Fruit fly (Drosophila melanogaster) whole organism, prepupa: ENCODE measurements around the gene CG6154.
A peak's percentile ranks its signal among the peaks of the same experiment; 100 is the strongest.

ENCODE experiments used
- Blimp-1 ChIP-seq: fragments of 200-800 bp; sonication (Bioruptor generic); optimal IDR thresholded peaks from 3 replicates; lab custom pipeline; 2017; ENCODE audit warnings: missing biosample characterization, missing genetic modification characterization, mild to moderate bottlenecking, moderate library complexity, missing genetic modification reagents
- CG10631 ChIP-seq: fragments of 200-800 bp; sonication (Bioruptor generic); optimal IDR thresholded peaks from 2 replicates; lab custom pipeline; 2016; ENCODE audit warnings: missing biosample characterization, missing genetic modification characterization
- CG10669 ChIP-seq: fragments of 200-800 bp; sonication (Bioruptor generic); optimal IDR thresholded peaks from 3 replicates; lab custom pipeline; 2018; ENCODE audit warnings: missing biosample characterization, mild to moderate bottlenecking, missing genetic modification characterization, moderate library complexity
- CG11294 ChIP-seq: fragments of 200-800 bp; sonication (Bioruptor generic); IDR thresholded peaks from 2 replicates; pipeline ENCODE4 v1.3.6; 2022; ENCODE audit warnings: missing biosample characterization, missing genetic modification characterization
- CG11762 ChIP-seq: fragments of 200-800 bp; sonication (Bioruptor generic); optimal IDR thresholded peaks from 3 replicates; lab custom pipeline; 2016; ENCODE audit warnings: missing biosample characterization, missing genetic modification characterization; ENCODE audit not compliant: insufficient read depth
- CG11902 ChIP-seq: fragments of 200-800 bp; sonication (Bioruptor generic); optimal IDR thresholded peaks from 3 replicates; lab custom pipeline; 2016; ENCODE audit warnings: missing biosample characterization, missing genetic modification characterization
- CG15336 ChIP-seq: fragments of 200-800 bp; sonication (Bioruptor generic); IDR thresholded peaks from 2 replicates; pipeline ENCODE4 v1.3.6; 2022; ENCODE audit warnings: missing biosample characterization, missing genetic modification characterization
- CG1621 ChIP-seq: fragments of 200-800 bp; sonication (Bioruptor generic); optimal IDR thresholded peaks from 3 replicates; lab custom pipeline; 2018; ENCODE audit warnings: missing biosample characterization, mild to moderate bottlenecking, missing genetic modification characterization
- CG16779 ChIP-seq: fragments of 200-800 bp; sonication (Bioruptor generic); optimal IDR thresholded peaks from 3 replicates; lab custom pipeline; 2017; ENCODE audit warnings: missing biosample characterization, mild to moderate bottlenecking, missing genetic modification characterization
- CG3032 ChIP-seq: fragments of 200-800 bp; optimal IDR thresholded peaks from 2 replicates; lab custom pipeline; 2019; ENCODE audit warnings: missing biosample characterization, mild to moderate bottlenecking, missing genetic modification characterization, moderate library complexity
- CG31627 ChIP-seq: fragments of 200-800 bp; sonication (Bioruptor generic); optimal IDR thresholded peaks from 3 replicates; lab custom pipeline; 2016; ENCODE audit warnings: missing biosample characterization, missing genetic modification characterization
- CG32006 ChIP-seq: fragments of 200-800 bp; sonication (Bioruptor generic); optimal IDR thresholded peaks from 3 replicates; lab custom pipeline; 2017; ENCODE audit warnings: missing biosample characterization, mild to moderate bottlenecking, missing genetic modification characterization
- CG34406 ChIP-seq: fragments of 200-800 bp; sonication (Bioruptor generic); optimal IDR thresholded peaks from 3 replicates; lab custom pipeline; 2016; ENCODE audit warnings: missing biosample characterization, missing genetic modification characterization
- CG3919 ChIP-seq: fragments of 200-800 bp; sonication (Bioruptor generic); optimal IDR thresholded peaks from 3 replicates; lab custom pipeline; 2016; ENCODE audit warnings: missing biosample characterization, missing genetic modification characterization
- CG4318 ChIP-seq: fragments of 200-800 bp; sonication (Bioruptor generic); optimal IDR thresholded peaks from 3 replicates; lab custom pipeline; 2017; ENCODE audit warnings: missing biosample characterization, mild to moderate bottlenecking, missing genetic modification characterization
- CG6163 ChIP-seq: fragments of 200-800 bp; sonication (Bioruptor generic); IDR thresholded peaks from 3 replicates; pipeline ENCODE4 v1.3.6; 2022; ENCODE audit warnings: missing biosample characterization, missing genetic modification characterization
- CG6792 ChIP-seq: fragments of 200-800 bp; sonication (Bioruptor generic); optimal IDR thresholded peaks from 3 replicates; lab custom pipeline; 2016; ENCODE audit warnings: missing biosample characterization, missing genetic modification characterization
- CG6808 ChIP-seq: fragments of 200-800 bp; sonication (Bioruptor generic); optimal IDR thresholded peaks from 3 replicates; lab custom pipeline; 2017; ENCODE audit warnings: missing biosample characterization, missing genetic modification characterization, mild to moderate bottlenecking, moderate library complexity, missing genetic modification reagents
- CG6854 ChIP-seq: fragments of 200-800 bp; sonication (Bioruptor generic); optimal IDR thresholded peaks from 2 replicates; lab custom pipeline; 2017; ENCODE audit warnings: missing biosample characterization, mild to moderate bottlenecking, missing genetic modification characterization
- CG8119 ChIP-seq: fragments of 200-800 bp; sonication (Bioruptor generic); IDR thresholded peaks from 3 replicates; pipeline ENCODE4 v1.3.6; 2022; ENCODE audit warnings: missing biosample characterization, missing genetic modification characterization
- CG8319 ChIP-seq: fragments of 200-800 bp; sonication (Bioruptor generic); optimal IDR thresholded peaks from 3 replicates; lab custom pipeline; 2016; ENCODE audit warnings: missing biosample characterization, missing genetic modification characterization
- CG8632 ChIP-seq: fragments of 200-800 bp; sonication (Bioruptor generic); optimal IDR thresholded peaks from 3 replicates; lab custom pipeline; 2016; ENCODE audit warnings: missing biosample characterization, missing genetic modification characterization
- CG9139 ChIP-seq: fragments of 200-800 bp; sonication (Bioruptor generic); optimal IDR thresholded peaks from 3 replicates; lab custom pipeline; 2017; ENCODE audit warnings: missing biosample characterization, mild to moderate bottlenecking, missing genetic modification characterization
- Eip75B ChIP-seq: fragments of 200-800 bp; sonication (Bioruptor generic); optimal IDR thresholded peaks from 3 replicates; lab custom pipeline; 2016; ENCODE audit warnings: missing biosample characterization, missing genetic modification characterization
- Eip78C ChIP-seq: fragments of 200-800 bp; sonication (Bioruptor generic); peaks from one replicate; lab custom pipeline; 2016; ENCODE audit warnings: missing biosample characterization, missing genetic modification characterization
- Eip93F ChIP-seq: fragments of 200-800 bp; sonication (Bioruptor generic); optimal IDR thresholded peaks from 2 replicates; lab custom pipeline; 2016; ENCODE audit warnings: missing biosample characterization, mild to moderate bottlenecking, missing genetic modification characterization
- Ets96B ChIP-seq: fragments of 200-800 bp; optimal IDR thresholded peaks from 2 replicates; lab custom pipeline; 2019; ENCODE audit warnings: missing biosample characterization, mild to moderate bottlenecking, missing genetic modification characterization, moderate library complexity
- Gug ChIP-seq: fragments of 200-800 bp; sonication (Bioruptor generic); IDR thresholded peaks from 2 replicates; pipeline ENCODE4 v1.3.6; 2022; ENCODE audit warnings: missing biosample characterization, missing genetic modification characterization
- Hr39 ChIP-seq: fragments of 200-800 bp; sonication (Bioruptor generic); optimal IDR thresholded peaks from 2 replicates; lab custom pipeline; 2016; ENCODE audit warnings: missing biosample characterization, missing genetic modification characterization
- Hr4 ChIP-seq: fragments of 200-800 bp; sonication (Bioruptor generic); optimal IDR thresholded peaks from 3 replicates; lab custom pipeline; 2016; ENCODE audit warnings: missing biosample characterization, missing genetic modification characterization
- Lpt ChIP-seq: fragments of 200-800 bp; sonication (Bioruptor generic); optimal IDR thresholded peaks from 3 replicates; lab custom pipeline; 2016; ENCODE audit warnings: missing biosample characterization, missing genetic modification characterization
- Met ChIP-seq: fragments of 200-800 bp; sonication (Bioruptor generic); optimal IDR thresholded peaks from 3 replicates; lab custom pipeline; 2016; ENCODE audit warnings: missing biosample characterization, missing genetic modification characterization
- OdsH ChIP-seq: fragments of 200-800 bp; sonication (Bioruptor generic); optimal IDR thresholded peaks from 3 replicates; lab custom pipeline; 2016; ENCODE audit warnings: missing biosample characterization, missing genetic modification characterization
- Smox ChIP-seq: fragments of 200-800 bp; sonication (Bioruptor generic); optimal IDR thresholded peaks from 3 replicates; lab custom pipeline; 2016; ENCODE audit warnings: missing biosample characterization, missing genetic modification characterization
- Sox102F ChIP-seq: fragments of 200-800 bp; sonication (Bioruptor generic); optimal IDR thresholded peaks from 2 replicates; lab custom pipeline; 2016; ENCODE audit warnings: missing biosample characterization, mild to moderate bottlenecking, missing genetic modification characterization
- Sox14 ChIP-seq: fragments of 200-800 bp; sonication (Bioruptor generic); optimal IDR thresholded peaks from 3 replicates; lab custom pipeline; 2016; ENCODE audit warnings: missing biosample characterization, missing genetic modification characterization
- achi ChIP-seq: fragments of 200-800 bp; sonication (Bioruptor generic); optimal IDR thresholded peaks from 3 replicates; lab custom pipeline; 2016; ENCODE audit warnings: missing biosample characterization, missing genetic modification characterization
- acj6 ChIP-seq: fragments of 200-800 bp; sonication (Bioruptor generic); optimal IDR thresholded peaks from 3 replicates; lab custom pipeline; 2016; ENCODE audit warnings: missing biosample characterization, missing genetic modification characterization
- cyc ChIP-seq: fragments of 200-800 bp; sonication (Bioruptor generic); optimal IDR thresholded peaks from 3 replicates; lab custom pipeline; 2016; ENCODE audit warnings: missing biosample characterization, missing genetic modification characterization
- dsx ChIP-seq: fragments of 200-800 bp; optimal IDR thresholded peaks from 3 replicates; lab custom pipeline; 2019; ENCODE audit warnings: missing biosample characterization, mild to moderate bottlenecking, missing genetic modification characterization, moderate library complexity; ENCODE audit not compliant: poor library complexity, severe bottlenecking
- esn ChIP-seq: fragments of 200-800 bp; sonication (Bioruptor generic); optimal IDR thresholded peaks from 2 replicates; lab custom pipeline; 2016; ENCODE audit warnings: missing biosample characterization, mild to moderate bottlenecking, missing genetic modification characterization, moderate library complexity
- fd85E ChIP-seq: fragments of 200-800 bp; sonication (Bioruptor generic); optimal IDR thresholded peaks from 3 replicates; lab custom pipeline; 2016; ENCODE audit warnings: missing biosample characterization, missing genetic modification characterization
- fkh ChIP-seq: fragments of 200-800 bp; sonication (Bioruptor generic); optimal IDR thresholded peaks from 3 replicates; lab custom pipeline; 2017; ENCODE audit warnings: missing biosample characterization, mild to moderate bottlenecking, missing genetic modification characterization, moderate library complexity
- net ChIP-seq: fragments of 200-800 bp; sonication (Bioruptor generic); optimal IDR thresholded peaks from 3 replicates; lab custom pipeline; 2016; ENCODE audit warnings: missing biosample characterization, missing genetic modification characterization
- pdm3 ChIP-seq: fragments of 200-800 bp; sonication (Bioruptor generic); optimal IDR thresholded peaks from 3 replicates; lab custom pipeline; 2016; ENCODE audit warnings: missing biosample characterization, missing genetic modification characterization
- salr ChIP-seq, 2 experiments: fragments of 200-800 bp; sonication (Bioruptor generic); optimal IDR thresholded peaks; 3 replicates each; lab custom pipeline; 2016 to 2018; ENCODE audit warnings: missing biosample characterization in 2 of 2, missing genetic modification characterization in 2 of 2, mild to moderate bottlenecking in 1 of 2
- svp ChIP-seq: fragments of 200-800 bp; sonication (Bioruptor generic); peaks from one replicate; lab custom pipeline; 2016; ENCODE audit warnings: missing biosample characterization, missing genetic modification characterization
- topi ChIP-seq: fragments of 200-800 bp; sonication (Bioruptor generic); optimal IDR thresholded peaks from 3 replicates; lab custom pipeline; 2016; ENCODE audit warnings: missing biosample characterization, missing genetic modification characterization
- vri ChIP-seq: fragments of 200-800 bp; sonication (Bioruptor generic); optimal IDR thresholded peaks from 3 replicates; lab custom pipeline; 2016; ENCODE audit warnings: missing biosample characterization, mild to moderate bottlenecking, missing genetic modification characterization

CG6154 gene

dm6 chr3R:26262478-26262877 is at the start of gene CG6154:
Gene CG6154, plus strand, starts transcription at chr3R:26262662.
- TF ChIP-seq svp (GFP tag; lab: Kevin White, UChicago) (peak; percentile 43), Ets96B (tag; lab: Kevin White, UChicago) (no peak)
- TF ChIP-seq, all 60 proteins: peak for 1

DNA sequence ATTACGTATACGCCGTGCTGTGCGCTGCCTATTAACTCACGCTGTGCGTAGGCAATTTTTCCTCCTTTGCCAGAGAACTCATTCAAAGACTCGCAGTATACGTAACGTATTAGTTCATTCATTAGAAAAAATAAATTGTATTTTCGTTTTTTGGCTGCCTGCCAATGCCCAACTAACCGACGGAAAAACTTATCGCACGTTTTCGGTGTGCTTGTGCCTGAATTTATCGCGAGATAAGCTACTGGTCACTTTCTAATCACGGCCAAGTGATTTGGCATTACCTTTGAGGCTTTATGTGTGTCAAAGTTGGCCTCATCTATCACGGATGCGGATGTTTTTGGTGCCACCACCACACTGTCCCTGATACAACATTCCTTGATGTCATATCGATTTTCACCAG is 49.5 kb upstream of the CG6154 start:
- no peak for TF ChIP-seq CG10669 (GFP tag; lab: Kevin White, UChicago)
- TF ChIP-seq dsx = no peak
- no peak for TF ChIP-seq Eip78C (GFP tag; lab: Kevin White, UChicago)
- TF ChIP-seq OdsH = no peak
- TF ChIP-seq Hr39 (GFP tag; lab: Kevin White, UChicago) = no peak

dm6 chr3R:26214301-26214700 is 48.2 kb upstream of the CG6154 start:
- TF ChIP-seq CG3032 (tag; lab: Kevin White, UChicago) = no peak
- no peak for TF ChIP-seq CG6854 (GFP tag; lab: Kevin White, UChicago)
- no peak for TF ChIP-seq net (GFP tag; lab: Kevin White, UChicago)
- no peak for TF ChIP-seq achi
- no peak for TF ChIP-seq CG6808
- peak; percentile 62 for TF ChIP-seq svp (GFP tag; lab: Kevin White, UChicago)
- TF ChIP-seq CG16779 (tag; lab: Kevin White, UChicago) = no peak
- no peak for TF ChIP-seq CG8632 (GFP tag; lab: Kevin White, UChicago)
- no peak for TF ChIP-seq CG15336 (GFP tag; lab: Robert Waterston, UW)
- no peak for TF ChIP-seq dsx
- TF ChIP-seq Met = peak; percentile 14
- TF ChIP-seq acj6 (GFP tag; lab: Kevin White, UChicago) = peak; percentile 31
- no peak for TF ChIP-seq fd85E (GFP tag; lab: Kevin White, UChicago)
- no peak for TF ChIP-seq Blimp-1 (GFP tag; lab: Kevin White, UChicago)
- no peak for TF ChIP-seq cyc (GFP tag; lab: Kevin White, UChicago)
- no peak for TF ChIP-seq CG8119 (GFP tag; lab: Robert Waterston, UW)
- no peak for TF ChIP-seq CG1621
- no peak for TF ChIP-seq Lpt (GFP tag; lab: Kevin White, UChicago)
- no peak for TF ChIP-seq CG4318 (GFP tag; lab: Kevin White, UChicago)
- TF ChIP-seq CG31627 (GFP tag; lab: Kevin White, UChicago) = peak; percentile 1
- TF ChIP-seq Gug (GFP tag; lab: Robert Waterston, UW) = no peak
- no peak for TF ChIP-seq CG10669 (GFP tag; lab: Kevin White, UChicago)
- no peak for TF ChIP-seq CG9139 (GFP tag; lab: Kevin White, UChicago)
- no peak for TF ChIP-seq CG34406 (GFP tag; lab: Kevin White, UChicago)
- no peak for TF ChIP-seq CG11762
- TF ChIP-seq OdsH = peak; percentile 12
- TF ChIP-seq Sox102F (GFP tag; lab: Kevin White, UChicago) = no peak
- TF ChIP-seq CG6163 (GFP tag; lab: Robert Waterston, UW) = peak; percentile 39; the same call in 1 of the 3 replicates
- TF ChIP-seq Sox14 = peak; percentile 19
- no peak for TF ChIP-seq vri (GFP tag; lab: Kevin White, UChicago)
- peak; percentile 20 for TF ChIP-seq CG6792 (GFP tag; lab: Kevin White, UChicago)
- no peak for TF ChIP-seq fkh (GFP tag; lab: Kevin White, UChicago)
- peak; percentile 31 for TF ChIP-seq CG32006
- TF ChIP-seq salr (GFP tag; optimal IDR thresholded peaks at IDR 0.05; lab: Kevin White, UChicago) = no peak
- TF ChIP-seq CG8319 = no peak
- peak; percentile 27; the same call in 1 of the 2 replicates for TF ChIP-seq CG11294 (GFP tag; lab: Robert Waterston, UW)
- TF ChIP-seq Hr4 (GFP tag; lab: Kevin White, UChicago) = no peak
- TF ChIP-seq CG3919 (GFP tag; lab: Kevin White, UChicago) = no peak
- no peak for TF ChIP-seq topi (GFP tag; lab: Kevin White, UChicago)
- no peak for TF ChIP-seq Smox (GFP tag; lab: Kevin White, UChicago)
- TF ChIP-seq CG11902 (GFP tag; lab: Kevin White, UChicago) = no peak
- peak; percentile 16 for TF ChIP-seq pdm3 (GFP tag; lab: Kevin White, UChicago)
- TF ChIP-seq Eip75B (GFP tag; lab: Kevin White, UChicago) = peak; percentile 14
- TF ChIP-seq CG10631 (GFP tag; lab: Kevin White, UChicago) = peak; percentile 1
- TF ChIP-seq esn (GFP tag; lab: Kevin White, UChicago) = no peak
- TF ChIP-seq Eip93F = no peak
